Fruit fly (Drosophila melanogaster): ENCODE results near the gene Cyp4d2.

Cyp4d2 gene

DNA sequence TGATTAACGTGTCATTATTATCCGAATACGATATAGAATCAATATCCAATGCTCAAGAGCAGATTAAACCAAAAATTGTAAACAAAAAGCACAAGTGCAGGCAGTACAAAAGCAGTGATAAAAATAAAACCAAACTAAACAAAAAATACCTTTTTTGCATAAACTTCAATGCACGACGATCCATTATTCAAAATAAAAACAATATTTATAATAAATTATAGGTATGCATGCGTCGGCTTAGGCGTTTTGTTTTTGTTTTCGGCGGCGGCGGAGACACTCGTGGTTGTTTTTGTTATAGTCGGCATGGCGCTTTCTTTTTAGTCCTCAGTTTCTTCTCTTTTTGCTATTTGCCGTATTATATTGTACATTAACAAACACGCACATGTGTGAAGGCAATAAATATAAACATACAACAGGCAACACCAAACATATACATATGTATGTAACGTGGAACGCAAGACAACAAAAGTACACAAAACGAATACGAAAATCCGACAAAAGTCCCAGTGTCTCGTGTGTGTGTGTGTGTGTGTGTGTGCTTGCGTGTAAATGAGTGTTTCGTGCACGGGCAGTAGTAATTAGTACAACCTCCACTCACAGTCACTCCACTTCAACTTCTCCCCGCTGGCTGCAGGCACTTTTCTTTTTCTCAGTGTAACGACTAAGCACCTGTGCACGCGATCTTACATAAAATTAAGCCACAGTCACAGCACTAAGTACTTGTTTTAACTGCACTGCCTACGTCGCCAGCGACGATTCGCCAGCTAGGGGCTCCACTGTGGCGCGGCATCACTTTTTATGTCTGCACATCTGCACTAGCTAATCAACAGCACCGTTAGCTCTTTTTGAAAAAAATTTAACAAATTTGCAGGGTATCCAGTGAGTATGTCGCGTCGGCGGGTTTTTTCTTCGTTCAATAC lies 39.7 kb upstream of the Cyp4d2 start:
- TF ChIP-seq trem (tag; optimal IDR thresholded peaks at IDR 0.05) (no peak), CG17912 (GFP tag; optimal IDR thresholded peaks at IDR 0.05) (no peak), Dad (GFP tag; optimal IDR thresholded peaks at IDR 0.05) (no peak), emc (GFP tag; optimal IDR thresholded peaks at IDR 0.05) (no peak), CG15479 (GFP tag; optimal IDR thresholded peaks at IDR 0.05) (no peak), dmrt99B (tag; optimal IDR thresholded peaks at IDR 0.05) (peak; percentile 46), wek (GFP tag; optimal IDR thresholded peaks at IDR 0.05) (no peak), ATbp (GFP tag; optimal IDR thresholded peaks at IDR 0.05) (peak; percentile 34), H15 (GFP tag; IDR thresholded peaks at IDR 0.05) (0 out of 3 replicates have a peak, but pooled peaks have one; percentile 18), BtbVII (GFP tag; optimal IDR thresholded peaks at IDR 0.05) (no peak), Poxn (GFP tag; IDR thresholded peaks at IDR 0.05) (no peak), CG6272 (GFP tag; IDR thresholded peaks at IDR 0.05) (peak; percentile 11; the same call in 1 of the 2 replicates), NFAT (GFP tag; IDR thresholded peaks at IDR 0.05) (0 out of 2 replicates have a peak, but pooled peaks have one; percentile 22), Lhr (GFP tag; optimal IDR thresholded peaks at IDR 0.05) (no peak), TFAM (GFP tag; optimal IDR thresholded peaks at IDR 0.05) (no peak), hkb (optimal IDR thresholded peaks at IDR 0.05) (no peak), hkb (GFP tag; IDR thresholded peaks at IDR 0.05) (no peak; the same call in 1 of the 2 replicates), p53 (GFP tag; optimal IDR thresholded peaks at IDR 0.05) (peak; percentile 38), CG18262 (tag; optimal IDR thresholded peaks at IDR 0.05) (peak; percentile 6), inv (GFP tag; IDR thresholded peaks at IDR 0.05; ENCODE audit: partially characterized antibody) (no peak), CG4707 (GFP tag; optimal IDR thresholded peaks at IDR 0.05) (no peak), bcd (GFP tag; optimal IDR thresholded peaks at IDR 0.05) (peak; percentile 58), fd3F (GFP tag; optimal IDR thresholded peaks at IDR 0.05) (no peak), dm (GFP tag; optimal IDR thresholded peaks at IDR 0.05) (no peak), CG12236 (GFP tag; optimal IDR thresholded peaks at IDR 0.05) (no peak), peb (GFP tag; IDR thresholded peaks at IDR 0.05) (no peak), cg (GFP tag; optimal IDR thresholded peaks at IDR 0.05) (no peak), Lpt (GFP tag; optimal IDR thresholded peaks at IDR 0.05) (no peak), CG34376 (GFP tag; optimal IDR thresholded peaks at IDR 0.05) (no peak), odd (GFP tag; optimal IDR thresholded peaks at IDR 0.05) (no peak), Dip2 (GFP tag; IDR thresholded peaks at IDR 0.05) (no peak), CG16779 (GFP tag; IDR thresholded peaks at IDR 0.05) (no peak), knrl (GFP tag; IDR thresholded peaks at IDR 0.05; ENCODE audit: partially characterized antibody) (no peak), CG10654 (GFP tag; optimal IDR thresholded peaks at IDR 0.05) (no peak), CG8359 (GFP tag; optimal IDR thresholded peaks at IDR 0.05; ENCODE audit: borderline replicate concordance) (peak; percentile 10), CG6654 (GFP tag; optimal IDR thresholded peaks at IDR 0.05) (no peak), bsh (GFP tag; optimal IDR thresholded peaks at IDR 0.05) (peak in 1 of 2 experiments; percentile 18), CG8089 (GFP tag; optimal IDR thresholded peaks at IDR 0.05) (no peak), CG12155 (GFP tag; optimal IDR thresholded peaks at IDR 0.05) (no peak), nerfin-2 (GFP tag; IDR thresholded peaks at IDR 0.05; ENCODE audit: partially characterized antibody) (no peak), HLH3B (GFP tag; IDR thresholded peaks at IDR 0.05) (0 out of 2 replicates have a peak, but pooled peaks have one; percentile 28), CG4360 (GFP tag; IDR thresholded peaks at IDR 0.05) (no peak), CG9876 (GFP tag; optimal IDR thresholded peaks at IDR 0.05) (no peak), amos (GFP tag; IDR thresholded peaks at IDR 0.05; ENCODE audit: partially characterized antibody) (no peak), CG12942 (GFP tag; optimal IDR thresholded peaks at IDR 0.05) (peak; percentile 15), toy (GFP tag; IDR thresholded peaks at IDR 0.05) (no peak), crc (GFP tag; optimal IDR thresholded peaks at IDR 0.05) (no peak), Atf-2 (GFP tag; optimal IDR thresholded peaks at IDR 0.05) (no peak), hb (GFP tag; IDR thresholded peaks at IDR 0.05; ENCODE audit: partially characterized antibody) (no peak)

All from whole organism, embryonic.